Worm (Caenorhabditis elegans): Measurements from ENCODE around the gene cdk-4.

Gene cdk-4

ce11 chrX:13518861-13519713 lies at the start of gene cdk-4, which contains the start of gene F18H3.1 (continued):
- TF ChIP-seq ceh-22 (tag; optimal IDR thresholded peaks at IDR 0.05) (peak; percentile 4), K02D7.2 (tag; optimal IDR thresholded peaks at IDR 0.05) (no peak), lim-6 (tag; optimal IDR thresholded peaks at IDR 0.05) (no peak), ceh-24 (tag; optimal IDR thresholded peaks at IDR 0.05) (no peak), unc-55 (GFP tag; optimal IDR thresholded peaks at IDR 0.05) (peak; percentile 60), C38D4.7 (GFP tag; optimal IDR thresholded peaks at IDR 0.05) (no peak), npax-4 (tag; optimal IDR thresholded peaks at IDR 0.05) (no peak), hlh-30 (tag; optimal IDR thresholded peaks at IDR 0.05; ENCODE audit: insufficient read depth) (peak; percentile 23), ahr-1 (tag; optimal IDR thresholded peaks at IDR 0.05) (no peak), hlh-8 (tag; optimal IDR thresholded peaks at IDR 0.05) (no peak), ttx-3 (tag; optimal IDR thresholded peaks at IDR 0.05) (no peak), sdc-2 (tag; optimal IDR thresholded peaks at IDR 0.05) (peak; percentile 84), ets-4 (tag; optimal IDR thresholded peaks at IDR 0.05) (no peak), hlh-6 (tag; optimal IDR thresholded peaks at IDR 0.05) (no peak), ref-2 (tag; optimal IDR thresholded peaks at IDR 0.05) (peak; percentile 75), lin-11 (tag; optimal IDR thresholded peaks at IDR 0.05) (no peak), ztf-16 (tag; optimal IDR thresholded peaks at IDR 0.05) (no peak), zip-5 (tag; optimal IDR thresholded peaks at IDR 0.05) (no peak)

ce11 chrX:13566436-13566835 lies 47.7 kb upstream of the cdk-4 start, which contains the start of gene R01E6.2:
R01E6.2 (minus strand) TSS chrX:13566536.
- TF ChIP-seq pag-3 (tag; optimal IDR thresholded peaks at IDR 0.05; ENCODE audit: borderline replicate concordance): no peak
- TF ChIP-seq mec-3 (tag; optimal IDR thresholded peaks at IDR 0.05; ENCODE audit: borderline replicate concordance): no peak
- no peak for TF ChIP-seq hlh-8 (tag; optimal IDR thresholded peaks at IDR 0.05)
- TF ChIP-seq elt-2 (tag; optimal IDR thresholded peaks at IDR 0.05): no peak
- TF ChIP-seq npax-4 (tag; optimal IDR thresholded peaks at IDR 0.05): no peak
- no peak for TF ChIP-seq ceh-48 (tag; optimal IDR thresholded peaks at IDR 0.05)
- no peak for TF ChIP-seq ceh-31 (tag; optimal IDR thresholded peaks at IDR 0.05)
- no peak for TF ChIP-seq unc-3 (GFP tag; conservative IDR thresholded peaks at IDR 0.05)
- TF ChIP-seq unc-3 (tag; optimal IDR thresholded peaks at IDR 0.05): no peak
- TF ChIP-seq nhr-232 (tag; optimal IDR thresholded peaks at IDR 0.05): no peak
- TF ChIP-seq hlh-6 (tag; optimal IDR thresholded peaks at IDR 0.05): no peak
- no peak for TF ChIP-seq ztf-16 (tag; optimal IDR thresholded peaks at IDR 0.05)
- TF ChIP-seq ceh-34 (tag; optimal IDR thresholded peaks at IDR 0.05): no peak
- no peak for TF ChIP-seq C38D4.7 (GFP tag; optimal IDR thresholded peaks at IDR 0.05)
- no peak for TF ChIP-seq lin-11 (tag; optimal IDR thresholded peaks at IDR 0.05)
- TF ChIP-seq Y22D7AL.16 (tag; optimal IDR thresholded peaks at IDR 0.05): no peak
- TF ChIP-seq tbx-7 (tag; optimal IDR thresholded peaks at IDR 0.05): no peak
- no peak for TF ChIP-seq hlh-15 (tag; optimal IDR thresholded peaks at IDR 0.05)
- TF ChIP-seq nhr-11 (tag; optimal IDR thresholded peaks at IDR 0.05): no peak
- no peak for TF ChIP-seq elt-4 (tag; optimal IDR thresholded peaks at IDR 0.05)

ce11 chrX:13561954-13562353 lies 43.2 kb upstream of the cdk-4 start:
- TF ChIP-seq ceh-18 (tag; optimal IDR thresholded peaks at IDR 0.05) (peak; percentile 16), madf-2 (tag; optimal IDR thresholded peaks at IDR 0.05) (no peak), pha-2 (tag; optimal IDR thresholded peaks at IDR 0.05) (no peak), ceh-14 (tag; optimal IDR thresholded peaks at IDR 0.05) (no peak), ztf-16 (tag; optimal IDR thresholded peaks at IDR 0.05) (no peak), lin-11 (tag; optimal IDR thresholded peaks at IDR 0.05) (no peak), che-1 (tag; optimal IDR thresholded peaks at IDR 0.05) (no peak), ceh-9 (tag; optimal IDR thresholded peaks at IDR 0.05) (no peak)

Data from whole organism, late embryonic.